Fruit fly (Drosophila melanogaster): ENCODE data around the gene Pburs.

Pburs gene

dm6 chr2L:14395065-14395439 is 22.1 kb downstream of the Pburs start (continued):
- TF ChIP-seq CG6765 (GFP tag; optimal IDR thresholded peaks at IDR 0.05) (no peak), CG8089 (GFP tag; optimal IDR thresholded peaks at IDR 0.05) (no peak), Hsf (GFP tag; optimal IDR thresholded peaks at IDR 0.05) (no peak), nmo (GFP tag; optimal IDR thresholded peaks at IDR 0.05) (no peak), mirr (GFP tag; optimal IDR thresholded peaks at IDR 0.05) (peak; percentile 68), Oaz (GFP tag; IDR thresholded peaks at IDR 0.05) (no peak), CG31224 (GFP tag; IDR thresholded peaks at IDR 0.05) (no peak), CG8944 (GFP tag; optimal IDR thresholded peaks at IDR 0.05) (no peak), CG4730 (GFP tag; IDR thresholded peaks at IDR 0.05) (no peak), tup (GFP tag; optimal IDR thresholded peaks at IDR 0.05) (no peak), tll (GFP tag; optimal IDR thresholded peaks at IDR 0.05) (no peak), gce (GFP tag; IDR thresholded peaks at IDR 0.05) (0 out of 3 replicates have a peak, but pooled peaks have one; percentile 5), Atf-2 (GFP tag; optimal IDR thresholded peaks at IDR 0.05) (no peak), CG11696 (GFP tag; IDR thresholded peaks at IDR 0.05) (no peak), corto (GFP tag; optimal IDR thresholded peaks at IDR 0.05) (no peak), CG7963 (GFP tag; IDR thresholded peaks at IDR 0.05; ENCODE audit: partially characterized antibody) (no peak), crp (GFP tag; optimal IDR thresholded peaks at IDR 0.05) (no peak), CG2678 (tag; optimal IDR thresholded peaks at IDR 0.05) (peak; percentile 30), CG32772 (GFP tag; IDR thresholded peaks at IDR 0.05) (no peak), chif (GFP tag; optimal IDR thresholded peaks at IDR 0.05) (no peak), Lpt (GFP tag; optimal IDR thresholded peaks at IDR 0.05) (no peak), CG6689 (GFP tag; IDR thresholded peaks at IDR 0.05) (no peak), dan (GFP tag; IDR thresholded peaks at IDR 0.05) (no peak), CG17385 (GFP tag; optimal IDR thresholded peaks at IDR 0.05) (no peak), Gsc (GFP tag; IDR thresholded peaks at IDR 0.05) (no peak), jigr1 (GFP tag; IDR thresholded peaks at IDR 0.05) (no peak), pnt (GFP tag; optimal IDR thresholded peaks at IDR 0.05) (no peak), MBD-R2 (GFP tag; IDR thresholded peaks at IDR 0.05) (no peak), CG30020 (tag; optimal IDR thresholded peaks at IDR 0.05) (no peak), lilli (GFP tag; optimal IDR thresholded peaks at IDR 0.05) (no peak), CG10979 (tag; optimal IDR thresholded peaks at IDR 0.05) (no peak), gfzf (GFP tag; optimal IDR thresholded peaks at IDR 0.05) (no peak), NfI (GFP tag; optimal IDR thresholded peaks at IDR 0.05) (no peak), CG9437 (GFP tag; optimal IDR thresholded peaks at IDR 0.05) (no peak), da (GFP tag; optimal IDR thresholded peaks at IDR 0.05) (no peak), CG43689 (GFP tag; IDR thresholded peaks at IDR 0.05) (no peak), fu2 (GFP tag; optimal IDR thresholded peaks at IDR 0.05) (no peak), ranshi (GFP tag; IDR thresholded peaks at IDR 0.05) (no peak), kah (GFP tag; optimal IDR thresholded peaks at IDR 0.05) (no peak), exex (tag; optimal IDR thresholded peaks at IDR 0.05) (no peak), CG31388 (GFP tag; optimal IDR thresholded peaks at IDR 0.05) (no peak), CG11085 (GFP tag; IDR thresholded peaks at IDR 0.05) (no peak), al (GFP tag; IDR thresholded peaks at IDR 0.05) (no peak), emc (GFP tag; optimal IDR thresholded peaks at IDR 0.05) (no peak), sens (GFP tag) (peak; percentile 73), Hmr (GFP tag; optimal IDR thresholded peaks at IDR 0.05) (peak; percentile 21), Dek (tag; optimal IDR thresholded peaks at IDR 0.05) (no peak), Oli (tag; optimal IDR thresholded peaks at IDR 0.05) (no peak), CG6254 (GFP tag; optimal IDR thresholded peaks at IDR 0.05) (no peak), CG6683 (GFP tag; optimal IDR thresholded peaks at IDR 0.05) (no peak), TFAM (GFP tag; optimal IDR thresholded peaks at IDR 0.05) (no peak), CG32532 (GFP tag; IDR thresholded peaks at IDR 0.05) (no peak)
